Worm (Caenorhabditis elegans): Measurements from ENCODE around the gene sre-49.
A peak's percentile ranks its signal among the peaks of the same experiment; 100 is the strongest.

DNA sequence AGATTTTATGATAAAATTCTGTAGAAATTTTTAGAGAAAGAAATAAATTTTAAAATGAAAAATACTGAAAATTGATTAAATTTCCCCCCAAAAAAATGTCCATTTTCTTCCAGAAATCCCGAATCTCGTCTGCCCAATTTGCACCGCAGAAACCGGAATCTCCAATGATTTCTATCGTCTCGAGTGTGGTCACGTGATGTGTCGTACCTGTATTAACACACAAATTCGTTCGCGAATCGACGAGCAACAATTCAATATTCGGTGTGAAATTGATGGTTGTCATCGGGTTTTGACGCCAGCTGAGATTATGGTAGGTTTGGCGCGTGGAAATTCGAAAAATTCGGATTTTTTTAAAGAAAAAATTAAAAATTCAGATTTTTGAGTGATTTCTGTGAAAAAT is 22.1 kb upstream of the sre-49 start:
- TF ChIP-seq ceh-31 (tag; optimal IDR thresholded peaks at IDR 0.05): no peak
- no peak for TF ChIP-seq lin-11 (tag; optimal IDR thresholded peaks at IDR 0.05)
- TF ChIP-seq ama-1 (optimal IDR thresholded peaks at IDR 0.05): no peak
- no peak for TF ChIP-seq elt-4 (tag; optimal IDR thresholded peaks at IDR 0.05)
- TF ChIP-seq pqm-1 (tag; optimal IDR thresholded peaks at IDR 0.05): no peak
- no peak for TF ChIP-seq pax-1 (tag; optimal IDR thresholded peaks at IDR 0.05)
- no peak for TF ChIP-seq ceh-45 (GFP tag; IDR thresholded peaks at IDR 0.05)
- no peak for TF ChIP-seq elt-2 (tag; optimal IDR thresholded peaks at IDR 0.05)
- TF ChIP-seq tbx-2 (tag; optimal IDR thresholded peaks at IDR 0.05): no peak
- TF ChIP-seq ceh-9 (tag; optimal IDR thresholded peaks at IDR 0.05): no peak
- TF ChIP-seq K02D7.2 (tag; optimal IDR thresholded peaks at IDR 0.05): no peak
- TF ChIP-seq hlh-30 (tag; optimal IDR thresholded peaks at IDR 0.05; ENCODE audit: insufficient read depth): peak; percentile 60
